Worm (Caenorhabditis elegans): ENCODE results near the gene amt-1.

DNA sequence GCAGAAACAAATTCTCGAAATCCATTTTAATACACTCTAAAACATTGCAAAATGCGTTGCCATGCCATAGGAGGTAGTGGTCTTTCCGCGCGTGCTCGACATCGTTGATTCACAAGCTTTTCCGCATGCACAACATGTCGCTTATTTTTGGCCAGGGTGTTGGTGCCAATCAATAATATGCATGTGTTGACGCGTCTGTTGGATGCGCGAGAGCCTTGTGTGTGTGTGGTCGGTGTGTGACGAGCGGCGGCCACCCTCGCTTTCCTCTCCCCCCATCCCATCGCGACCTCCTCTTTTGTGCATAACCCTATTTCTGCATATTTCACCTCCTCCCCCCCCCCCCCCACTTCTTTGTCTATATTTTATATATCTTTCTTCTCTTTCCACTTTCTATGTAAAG, 5.0 kb downstream of the amt-1 start:
- no peak for TF ChIP-seq pha-4 (tag; optimal IDR thresholded peaks at IDR 0.05)
- no peak for TF ChIP-seq lin-13 (tag; optimal IDR thresholded peaks at IDR 0.05)
- no peak for TF ChIP-seq nhr-76 (tag; optimal IDR thresholded peaks at IDR 0.05)
- TF ChIP-seq nhr-2 (tag; optimal IDR thresholded peaks at IDR 0.05) = no peak
- no peak for TF ChIP-seq blmp-1 (tag; optimal IDR thresholded peaks at IDR 0.05)
- TF ChIP-seq lsy-2 (tag; optimal IDR thresholded peaks at IDR 0.05) = no peak
- no peak for TF ChIP-seq mep-1 (tag; optimal IDR thresholded peaks at IDR 0.05)
- no peak for TF ChIP-seq hlh-1 (tag; optimal IDR thresholded peaks at IDR 0.05)
- TF ChIP-seq sem-2 (GFP tag; optimal IDR thresholded peaks at IDR 0.05) = no peak

Measured in whole organism, mixed stage, embryonic.